Worm (Caenorhabditis elegans): Measurements from ENCODE around the gene ZK1307.4.

ZK1307.4 gene

ce11 chrII:9665577-9665976 lies 14.0 kb upstream of the ZK1307.4 start, which contains the start of gene ZK1320.5:
Gene ZK1320.5, minus strand, starts transcription at chrII:9665677.
- TF ChIP-seq tra-4 (tag; optimal IDR thresholded peaks at IDR 0.05) (no peak), ama-1 (optimal IDR thresholded peaks at IDR 0.05) (no peak), sea-1 (GFP tag; conservative IDR thresholded peaks at IDR 0.05) (no peak), hnd-1 (tag; optimal IDR thresholded peaks at IDR 0.05) (no peak)

ce11 chrII:9662797-9663196 lies 11.2 kb upstream of the ZK1307.4 start, which contains the start of gene cyp-13A10:
Gene cyp-13A10, minus strand, starts transcription at chrII:9662884.
- no peak for TF ChIP-seq flt-1 (GFP tag; IDR thresholded peaks at IDR 0.05)

ce11 chrII:9662160-9662559 lies 10.6 kb upstream of the ZK1307.4 start:
- no peak for TF ChIP-seq ets-7 (tag; optimal IDR thresholded peaks at IDR 0.05)
- no peak for TF ChIP-seq hnd-1 (tag; optimal IDR thresholded peaks at IDR 0.05)
- no peak for TF ChIP-seq tra-4 (tag; optimal IDR thresholded peaks at IDR 0.05)
- no peak for TF ChIP-seq aly-1 (tag; optimal IDR thresholded peaks at IDR 0.05)
- TF ChIP-seq ama-1 (optimal IDR thresholded peaks at IDR 0.05) = no peak
- TF ChIP-seq flt-1 (GFP tag; IDR thresholded peaks at IDR 0.05) = no peak
- TF ChIP-seq tbx-11 (GFP tag; IDR thresholded peaks at IDR 0.05) = no peak
- no peak for TF ChIP-seq tbx-37 (GFP tag; conservative IDR thresholded peaks at IDR 0.05)
- TF ChIP-seq scrt-1 (GFP tag; IDR thresholded peaks at IDR 0.05) = no peak

ce11 chrII:9660379-9660778 lies 8.8 kb upstream of the ZK1307.4 start, which contains the start of gene ZK1320.3:
Gene ZK1320.3, minus strand, starts transcription at chrII:9660419.
- TF ChIP-seq aly-1 (tag; optimal IDR thresholded peaks at IDR 0.05) (no peak), ets-7 (tag; optimal IDR thresholded peaks at IDR 0.05) (no peak), B0310.2 (tag; optimal IDR thresholded peaks at IDR 0.05) (no peak), hmg-4 (GFP tag; optimal IDR thresholded peaks at IDR 0.05) (no peak)

- TF ChIP-seq ets-7 (tag; optimal IDR thresholded peaks at IDR 0.05) = no peak
- no peak for TF ChIP-seq sea-1 (GFP tag; conservative IDR thresholded peaks at IDR 0.05)
- no peak for TF ChIP-seq tbx-37 (GFP tag; conservative IDR thresholded peaks at IDR 0.05)
- TF ChIP-seq ceh-13 (GFP tag; optimal IDR thresholded peaks at IDR 0.05) = no peak
- TF ChIP-seq hnd-1 (tag; optimal IDR thresholded peaks at IDR 0.05) = no peak
- TF ChIP-seq hmg-4 (GFP tag; optimal IDR thresholded peaks at IDR 0.05) = no peak
- no peak for TF ChIP-seq scrt-1 (GFP tag; IDR thresholded peaks at IDR 0.05)
- TF ChIP-seq aly-1 (tag; optimal IDR thresholded peaks at IDR 0.05) = no peak
- no peak for TF ChIP-seq tra-4 (tag; optimal IDR thresholded peaks at IDR 0.05)
- no peak for TF ChIP-seq hmbx-1 (tag; optimal IDR thresholded peaks at IDR 0.05)
- no peak for TF ChIP-seq tbx-11 (GFP tag; IDR thresholded peaks at IDR 0.05)
- no peak for TF ChIP-seq ceh-36 (tag; optimal IDR thresholded peaks at IDR 0.05)
- TF ChIP-seq B0310.2 (tag; optimal IDR thresholded peaks at IDR 0.05) = no peak
- TF ChIP-seq F13C5.2 (tag; optimal IDR thresholded peaks at IDR 0.05) = no peak
- no peak for TF ChIP-seq pes-1 (GFP tag; IDR thresholded peaks at IDR 0.05)
These were observed 7.3 kb upstream of the ZK1307.4 start, which contains the start of gene ZK1320.2 for ce11 chrII:9658915-9659314. Gene ZK1320.2, minus strand, starts transcription at chrII:9659002.

- TF ChIP-seq hnd-1 (tag; optimal IDR thresholded peaks at IDR 0.05) (no peak), hmbx-1 (tag; optimal IDR thresholded peaks at IDR 0.05) (no peak), tbx-11 (GFP tag; IDR thresholded peaks at IDR 0.05) (no peak), tbx-37 (GFP tag; conservative IDR thresholded peaks at IDR 0.05) (no peak), sea-1 (GFP tag; conservative IDR thresholded peaks at IDR 0.05) (no peak), aly-1 (tag; optimal IDR thresholded peaks at IDR 0.05) (no peak), F13C5.2 (tag; optimal IDR thresholded peaks at IDR 0.05) (no peak), scrt-1 (GFP tag; IDR thresholded peaks at IDR 0.05) (no peak), pes-1 (GFP tag; IDR thresholded peaks at IDR 0.05) (no peak), tra-4 (tag; optimal IDR thresholded peaks at IDR 0.05) (no peak), ama-1 (optimal IDR thresholded peaks at IDR 0.05) (no peak), B0310.2 (tag; optimal IDR thresholded peaks at IDR 0.05) (no peak), ceh-36 (tag; optimal IDR thresholded peaks at IDR 0.05) (no peak), flt-1 (GFP tag; IDR thresholded peaks at IDR 0.05) (no peak), hmg-4 (GFP tag; optimal IDR thresholded peaks at IDR 0.05) (no peak), ceh-13 (GFP tag; optimal IDR thresholded peaks at IDR 0.05) (no peak), ets-7 (tag; optimal IDR thresholded peaks at IDR 0.05) (no peak)
These were observed 4.7 kb upstream of the ZK1307.4 start, which contains the start of gene gstk-1 for ce11 chrII:9656210-9656755. Gene gstk-1, plus strand, starts transcription at chrII:9656705.

ce11 chrII:9655530-9656139 lies 4.0 kb upstream of the ZK1307.4 start, which contains the start of gene ZK1307.1:
Gene ZK1307.1, minus strand, starts transcription at chrII:9655580.
- no peak for TF ChIP-seq hnd-1 (tag; optimal IDR thresholded peaks at IDR 0.05)
- no peak for TF ChIP-seq ama-1 (optimal IDR thresholded peaks at IDR 0.05)
- TF ChIP-seq ceh-36 (tag; optimal IDR thresholded peaks at IDR 0.05) = no peak
- no peak for TF ChIP-seq hmbx-1 (tag; optimal IDR thresholded peaks at IDR 0.05)
- no peak for TF ChIP-seq scrt-1 (GFP tag; IDR thresholded peaks at IDR 0.05)
- no peak for TF ChIP-seq B0310.2 (tag; optimal IDR thresholded peaks at IDR 0.05)

- no peak for TF ChIP-seq sea-1 (GFP tag; conservative IDR thresholded peaks at IDR 0.05)
- TF ChIP-seq pes-1 (GFP tag; IDR thresholded peaks at IDR 0.05) = no peak
These were observed 2.1 kb upstream of the ZK1307.4 start, which contains the start of gene ZK1307.2 for ce11 chrII:9653679-9654078. Gene ZK1307.2, minus strand, starts transcription at chrII:9653952.
